Worm (Caenorhabditis elegans) whole organism, L4 larva: Measurements from ENCODE around the gene T21B4.3.

Experiments used
- F37D6.2 ChIP-seq: sonication (generic microtip); optimal IDR thresholded peaks from 2 replicates; lab custom pipeline; 2016; ENCODE audit warnings: mild to moderate bottlenecking, missing genetic modification characterization, missing compliant biosample characterization
- Y105C5A.15 ChIP-seq: fragments of 200-800 bp; sonication (Bioruptor generic); IDR thresholded peaks from 2 replicates; pipeline ENCODE4 v1.3.6; 2022; ENCODE audit warnings: missing genetic modification characterization, missing compliant biosample characterization
- ZK546.5 ChIP-seq, 2 experiments: sonication (generic microtip); optimal IDR thresholded peaks; 2 replicates each; lab custom pipeline; 2017; ENCODE audit warnings: missing biosample characterization in 2 of 2, missing genetic modification characterization in 2 of 2
- aha-1 ChIP-seq: fragments of 150-350 bp; peaks from one replicate; lab custom pipeline; 2014; ENCODE audit warnings: missing biosample characterization, missing genetic modification characterization
- aly-2 ChIP-seq: sonication (generic microtip); optimal IDR thresholded peaks from 2 replicates; lab custom pipeline; 2018; ENCODE audit warnings: missing biosample characterization, missing genetic modification characterization
- ceh-20 ChIP-seq: fragments of 200-800 bp; sonication (Bioruptor generic); IDR thresholded peaks from 2 replicates; pipeline ENCODE4 v1.3.6; 2022; ENCODE audit warnings: missing genetic modification reagents, missing genetic modification characterization, missing compliant biosample characterization
- ces-1 ChIP-seq: fragments of 150-350 bp; sonication (generic microtip); optimal IDR thresholded peaks from 4 replicates; lab custom pipeline; 2014; ENCODE audit warnings: missing biosample characterization, missing genetic modification reagents, missing genetic modification characterization
- daf-12 ChIP-seq: fragments of 150-350 bp; optimal IDR thresholded peaks from 2 replicates; lab custom pipeline; 2014; ENCODE audit warnings: missing biosample characterization, missing genetic modification reagents, missing genetic modification characterization
- daf-16 ChIP-seq, 3 experiments: sonication (generic microtip); optimal IDR thresholded peaks; 2 replicates each; lab custom pipeline; 2016 to 2017; ENCODE audit warnings: missing genetic modification characterization in 3 of 3, missing genetic modification reagents in 3 of 3, mild to moderate bottlenecking in 2 of 3, missing compliant biosample characterization in 2 of 3, missing biosample characterization in 1 of 3, moderate library complexity in 1 of 3
- dmd-9 ChIP-seq: fragments of 200-800 bp; sonication (Bioruptor generic); IDR thresholded peaks from 2 replicates; pipeline ENCODE4 v1.3.6; 2022; ENCODE audit warnings: missing genetic modification reagents, missing genetic modification characterization, missing compliant biosample characterization
- egl-43 ChIP-seq: fragments of 200-800 bp; sonication (Bioruptor generic); IDR thresholded peaks from 2 replicates; pipeline ENCODE4 v1.3.6; 2022; ENCODE audit warnings: missing genetic modification reagents, missing genetic modification characterization, missing compliant biosample characterization
- fkh-10 ChIP-seq: fragments of 150-350 bp; optimal IDR thresholded peaks from 2 replicates; lab custom pipeline; 2014; ENCODE audit warnings: missing biosample characterization, missing genetic modification reagents, missing genetic modification characterization
- gei-8 ChIP-seq: fragments of 200-800 bp; sonication (Bioruptor generic); optimal IDR thresholded peaks from 2 replicates; lab custom pipeline; 2018; ENCODE audit warnings: mild to moderate bottlenecking, missing genetic modification characterization, missing compliant biosample characterization
- hlh-30 ChIP-seq: sonication (generic microtip); optimal IDR thresholded peaks from 2 replicates; lab custom pipeline; 2017; ENCODE audit warnings: antibody characterized with exemption, mild to moderate bottlenecking, missing genetic modification characterization, missing compliant biosample characterization; ENCODE audit not compliant: insufficient read depth
- lim-7 ChIP-seq: fragments of 200-800 bp; sonication (Bioruptor generic); IDR thresholded peaks from 2 replicates; pipeline ENCODE4 v1.3.6; 2022; ENCODE audit warnings: missing genetic modification characterization, missing compliant biosample characterization
- lin-13 ChIP-seq: fragments of 150-350 bp; optimal IDR thresholded peaks from 2 replicates; lab custom pipeline; 2014; ENCODE audit warnings: missing biosample characterization, missing genetic modification reagents, missing genetic modification characterization
- lin-29 ChIP-seq: fragments of 200-800 bp; sonication (Bioruptor generic); IDR thresholded peaks from 2 replicates; pipeline ENCODE4 v1.3.6; 2022; ENCODE audit warnings: missing genetic modification reagents, missing genetic modification characterization, missing compliant biosample characterization
- lin-38 ChIP-seq: fragments of 200-800 bp; sonication (Bioruptor generic); IDR thresholded peaks from 2 replicates; pipeline ENCODE4 v1.3.6; 2022; ENCODE audit warnings: missing genetic modification reagents, missing genetic modification characterization, missing compliant biosample characterization
- mdt-29 ChIP-seq: fragments of 200-800 bp; sonication (Bioruptor generic); IDR thresholded peaks from 2 replicates; pipeline ENCODE4 v1.3.6; 2022; ENCODE audit warnings: missing genetic modification reagents, missing genetic modification characterization, missing compliant biosample characterization
- mep-1 ChIP-seq: fragments of 150-350 bp; sonication (generic microtip); optimal IDR thresholded peaks from 3 replicates; lab custom pipeline; 2014; ENCODE audit warnings: missing biosample characterization, missing genetic modification characterization
- mes-2 ChIP-seq: sonication (generic microtip); optimal IDR thresholded peaks from 2 replicates; lab custom pipeline; 2016; ENCODE audit warnings: missing genotype, mild to moderate bottlenecking, missing genetic modification characterization, missing compliant biosample characterization; ENCODE audit not compliant: poor library complexity, severe bottlenecking
- nhr-10 ChIP-seq: fragments of 150-350 bp; optimal IDR thresholded peaks from 2 replicates; lab custom pipeline; 2014; ENCODE audit warnings: missing biosample characterization, missing genetic modification characterization
- nhr-102 ChIP-seq: sonication (generic microtip); optimal IDR thresholded peaks from 2 replicates; lab custom pipeline; 2016; ENCODE audit warnings: mild to moderate bottlenecking, missing genetic modification characterization, moderate library complexity, missing compliant biosample characterization
- nhr-28 ChIP-seq: fragments of 150-350 bp; optimal IDR thresholded peaks from 2 replicates; lab custom pipeline; 2014; ENCODE audit warnings: missing biosample characterization, missing genetic modification characterization
- nhr-42 ChIP-seq: fragments of 200-800 bp; sonication (Bioruptor generic); IDR thresholded peaks from 2 replicates; pipeline ENCODE4 v1.3.6; 2022; ENCODE audit warnings: missing genetic modification characterization, missing compliant biosample characterization
- nhr-6 ChIP-seq: fragments of 150-350 bp; optimal IDR thresholded peaks from 2 replicates; lab custom pipeline; 2014; ENCODE audit warnings: missing biosample characterization, missing genetic modification characterization
- nhr-77 ChIP-seq: fragments of 150-350 bp; optimal IDR thresholded peaks from 2 replicates; lab custom pipeline; 2014; ENCODE audit warnings: missing biosample characterization, missing genetic modification characterization
- pha-4 ChIP-seq, 2 experiments: fragments of 150-350 bp in 1 of 2; fragments of 200-800 bp in 1 of 2; sonication (Bioruptor generic) in 1 of 2; IDR thresholded peaks in 1 of 2; optimal IDR thresholded peaks in 1 of 2; 2 replicates each; pipeline versions ENCODE4 v1.3.6 to Lab custom; 2014 to 2022; ENCODE audit warnings: missing genetic modification characterization in 2 of 2, missing genetic modification reagents in 2 of 2, missing biosample characterization in 1 of 2, missing compliant biosample characterization in 1 of 2
- sdz-12 ChIP-seq: fragments of 200-800 bp; sonication (Bioruptor generic); optimal IDR thresholded peaks from 2 replicates; lab custom pipeline; 2018; ENCODE audit warnings: mild to moderate bottlenecking, missing genetic modification characterization, missing compliant biosample characterization
- set-16 ChIP-seq: fragments of 200-800 bp; sonication (Bioruptor generic); IDR thresholded peaks from 2 replicates; pipeline ENCODE4 v1.3.6; 2022; ENCODE audit warnings: missing genetic modification reagents, missing genetic modification characterization, missing compliant biosample characterization
- snpc-4 ChIP-seq: fragments of 150-350 bp; optimal IDR thresholded peaks from 2 replicates; lab custom pipeline; 2014; ENCODE audit warnings: missing biosample characterization, missing genetic modification characterization
- unc-130 ChIP-seq: sonication (generic microtip); optimal IDR thresholded peaks from 2 replicates; lab custom pipeline; 2016; ENCODE audit warnings: missing genetic modification reagents, missing genetic modification characterization, missing compliant biosample characterization
- unc-39 ChIP-seq: sonication (generic microtip); optimal IDR thresholded peaks from 2 replicates; lab custom pipeline; 2017; ENCODE audit warnings: missing biosample characterization, missing genetic modification characterization
- unc-62 ChIP-seq, 3 experiments: fragments of 150-350 bp in 1 of 3; sonication (generic microtip); optimal IDR thresholded peaks in 2 of 3; peaks in 1 of 3; 1 replicate in 1 of 3; 2 replicates in 2 of 3; lab custom pipeline; 2014 to 2017; ENCODE audit warnings: missing biosample characterization in 3 of 3, missing genetic modification characterization in 3 of 3, missing genetic modification reagents in 3 of 3, missing genotype in 1 of 3
- zfp-3 ChIP-seq: fragments of 200-800 bp; sonication (Bioruptor generic); conservative IDR thresholded peaks from 2 replicates; pipeline ENCODE4 v1.3.6; 2022; ENCODE audit warnings: missing genetic modification reagents, missing genetic modification characterization, missing compliant biosample characterization
- zip-2 ChIP-seq: fragments of 150-350 bp; optimal IDR thresholded peaks from 2 replicates; lab custom pipeline; 2014; ENCODE audit warnings: missing biosample characterization, missing genetic modification characterization
- ztf-11 ChIP-seq: fragments of 150-350 bp; optimal IDR thresholded peaks from 2 replicates; lab custom pipeline; 2014; ENCODE audit warnings: missing biosample characterization, missing genetic modification characterization

Gene T21B4.3

DNA sequence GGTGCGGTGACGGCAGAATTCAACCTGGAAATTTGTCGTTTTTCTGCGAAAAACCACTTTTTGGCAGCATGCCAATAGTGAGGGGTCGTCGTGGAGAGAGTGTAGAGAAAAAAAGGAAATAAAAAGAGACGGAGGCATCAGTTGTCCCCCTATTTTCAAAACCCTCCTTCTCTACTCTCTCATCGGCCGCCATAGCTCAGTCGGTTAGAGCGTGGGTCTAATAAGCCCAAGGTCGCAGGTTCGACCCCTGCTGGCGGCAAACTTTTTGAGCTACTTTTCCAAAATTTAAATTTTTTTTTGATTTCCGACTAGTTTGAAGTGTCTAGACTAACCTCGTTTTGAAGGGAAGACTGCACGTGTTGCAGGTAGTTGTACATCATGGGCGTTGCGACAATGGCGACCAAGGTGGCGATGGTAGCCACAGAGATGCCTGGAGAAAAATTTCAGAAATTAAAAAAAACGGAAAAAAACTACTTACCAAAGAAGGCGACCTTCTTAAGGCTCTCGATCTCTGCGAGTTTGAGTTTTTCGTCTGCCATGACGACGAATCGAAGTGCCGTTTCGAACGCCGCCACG lies 2.2 kb downstream of the T21B4.3 start, which contains the start of gene col-85 (continued):
- TF ChIP-seq set-16 (GFP tag; lab: Robert Waterston, UW) (no peak), aly-2 (tag; lab: Kevin White, UChicago) (no peak), lim-7 (GFP tag; lab: Robert Waterston, UW) (peak; percentile 98), mdt-29 (peak; percentile 79), nhr-6 (tag; lab: Kevin White, UChicago) (peak; percentile 48), mep-1 (tag; lab: Kevin White, UChicago) (no peak), sdz-12 (GFP tag; lab: Kevin White, UChicago) (no peak), unc-130 (peak; percentile 63), lin-29 (peak; percentile 75), nhr-42 (GFP tag; lab: Robert Waterston, UW) (peak; percentile 78; the same call in 1 of the 2 replicates), unc-39 (tag; lab: Kevin White, UChicago) (no peak), ZK546.5 (tag; optimal IDR thresholded peaks at IDR 0.05; lab: Kevin White, UChicago) (no peak), zfp-3 (GFP tag; lab: Robert Waterston, UW) (peak; percentile 73), nhr-10 (no peak), ztf-11 (tag; lab: Kevin White, UChicago) (no peak), gei-8 (GFP tag; lab: Kevin White, UChicago) (peak; percentile 76), dmd-9 (GFP tag; lab: Robert Waterston, UW) (peak; percentile 87), aha-1 (tag; lab: Kevin White, UChicago) (peak; percentile 94), daf-16 (GFP tag; optimal IDR thresholded peaks at IDR 0.05; lab: Kevin White, UChicago) (peak; percentile 14 to 86), daf-16 (tag; optimal IDR thresholded peaks at IDR 0.05; lab: Kevin White, UChicago) (peak; percentile 57), lin-13 (GFP tag; lab: Kevin White, UChicago) (peak; percentile 74), egl-43 (GFP tag; lab: Robert Waterston, UW) (peak; percentile 98), mes-2 (tag; lab: Kevin White, UChicago) (peak; percentile 83), nhr-77 (peak; percentile 60), ces-1 (GFP tag; lab: Kevin White, UChicago) (no peak)
- TF ChIP-seq, all 104 proteins: peak for 71

ce11 chrII:12494067-12494477 lies 2.8 kb downstream of the T21B4.3 start:
- TF ChIP-seq daf-12 = no peak
- TF ChIP-seq lin-38 (GFP tag; lab: Robert Waterston, UW) = no peak
- no peak for TF ChIP-seq Y105C5A.15 (GFP tag; lab: Robert Waterston, UW)
- TF ChIP-seq pha-4 (GFP tag; IDR thresholded peaks at IDR 0.05; lab: Robert Waterston, UW) = 0 out of 2 replicates have a peak, but pooled peaks have one; percentile 49
- TF ChIP-seq pha-4 (tag; optimal IDR thresholded peaks at IDR 0.05; lab: Kevin White, UChicago) = no peak
- no peak for TF ChIP-seq hlh-30
- TF ChIP-seq nhr-28 (tag; lab: Kevin White, UChicago) = no peak
- no peak for TF ChIP-seq nhr-102
- no peak for TF ChIP-seq ces-1 (GFP tag; lab: Kevin White, UChicago)
- no peak for TF ChIP-seq zip-2
- TF ChIP-seq set-16 (GFP tag; lab: Robert Waterston, UW) = peak; percentile 98

ce11 chrII:12491936-12492335 lies 4.9 kb downstream of the T21B4.3 start, which contains the start of gene srz-6:
srz-6 (plus strand) TSS chrII:12492236.
- no peak for TF ChIP-seq snpc-4 (tag; lab: Kevin White, UChicago)
- TF ChIP-seq ceh-20 (GFP tag; lab: Robert Waterston, UW) = no peak
- TF ChIP-seq unc-62 (GFP tag; optimal IDR thresholded peaks at IDR 0.05 in 1 of 2; lab: Kevin White, UChicago) = no peak
- TF ChIP-seq unc-62 (tag; optimal IDR thresholded peaks at IDR 0.05; lab: Kevin White, UChicago) = no peak
- TF ChIP-seq fkh-10 (GFP tag; lab: Kevin White, UChicago) = no peak
- no peak for TF ChIP-seq F37D6.2 (tag; lab: Kevin White, UChicago)
